Worm (Caenorhabditis elegans) whole organism, midembryonic: ENCODE data around the gene ser-4.

Experiments used
- cog-1 ChIP-seq: sonication (generic microtip); optimal IDR thresholded peaks from 2 replicates; lab custom pipeline; 2016; ENCODE audit warnings: missing genetic modification characterization, missing compliant biosample characterization
- flt-1 ChIP-seq: fragments of 200-800 bp; sonication (Bioruptor generic); IDR thresholded peaks from 2 replicates; pipeline ENCODE4 v1.3.6; 2022; ENCODE audit warnings: missing genetic modification characterization, missing compliant biosample characterization
- med-1 ChIP-seq: sonication (generic microtip); optimal IDR thresholded peaks from 2 replicates; lab custom pipeline; 2017; ENCODE audit warnings: missing genetic modification characterization, mild to moderate bottlenecking, missing compliant biosample characterization, antibody characterized with exemption, missing genetic modification reagents; ENCODE audit not compliant: insufficient read depth
- ref-1 ChIP-seq: fragments of 200-800 bp; sonication (Bioruptor generic); conservative IDR thresholded peaks from 2 replicates; pipeline ENCODE4 v1.3.6; 2022; ENCODE audit warnings: missing genetic modification reagents, missing genetic modification characterization, missing compliant biosample characterization
- ztf-29 ChIP-seq: fragments of 200-800 bp; sonication (Bioruptor generic); IDR thresholded peaks from 2 replicates; pipeline ENCODE4 v1.3.6; 2022; ENCODE audit warnings: missing genetic modification reagents, missing genetic modification characterization, missing compliant biosample characterization

- no peak for TF ChIP-seq ref-1 (GFP tag; lab: Robert Waterston, UW)
- no peak for TF ChIP-seq flt-1 (GFP tag; lab: Robert Waterston, UW)
- TF ChIP-seq med-1 (GFP tag; lab: Kevin White, UChicago): no peak
- TF ChIP-seq cog-1 (tag; lab: Kevin White, UChicago): no peak
- no peak for TF ChIP-seq ztf-29 (GFP tag; lab: Robert Waterston, UW)
Observed at ce11 chrIII:1702337-1702736, 30.6 kb downstream of the ser-4 start, which contains the start of gene spex-3.
